Worm (Caenorhabditis elegans): ENCODE data around the gene T04C9.1.

The T04C9.1 gene

DNA sequence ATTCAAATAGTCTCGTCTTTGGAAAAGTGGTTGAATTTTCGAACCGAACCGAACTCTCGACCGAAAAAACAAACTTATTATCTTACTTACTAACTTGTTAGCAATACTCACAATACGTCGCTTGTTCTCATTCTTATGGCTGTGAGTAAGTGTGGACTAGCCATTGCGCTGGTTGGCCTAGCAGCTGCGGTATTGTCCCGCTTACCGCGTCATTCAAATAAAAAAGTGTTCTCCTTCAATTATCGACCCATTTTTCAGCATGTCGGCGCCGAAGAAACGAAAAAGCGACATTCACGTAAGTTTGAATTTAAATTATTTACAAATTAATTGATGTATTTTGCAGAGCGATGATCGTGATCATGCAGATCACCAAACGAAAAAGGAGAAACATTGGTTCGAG lies 34.0 kb upstream of the T04C9.1 start:
- TF ChIP-seq sptf-1 (tag; optimal IDR thresholded peaks at IDR 0.05), result no peak
- TF ChIP-seq lin-15B (tag; optimal IDR thresholded peaks at IDR 0.05), result peak; percentile 6
- peak; percentile 4 to 74 for TF ChIP-seq efl-1 (optimal IDR thresholded peaks at IDR 0.05)
- peak; percentile 69 to 98 for TF ChIP-seq efl-1 (GFP tag; optimal IDR thresholded peaks at IDR 0.05 in 1 of 2)
- no peak for TF ChIP-seq aly-2 (tag; optimal IDR thresholded peaks at IDR 0.05)
- peak; percentile 56 to 90 for TF ChIP-seq lin-35 (GFP tag; optimal IDR thresholded peaks at IDR 0.05)
- no peak for TF ChIP-seq swsn-7 (tag; optimal IDR thresholded peaks at IDR 0.05)
- peak in 1 of 2 experiments; percentile 20 for TF ChIP-seq lsy-2 (tag; optimal IDR thresholded peaks at IDR 0.05)
- peak; percentile 1 to 76 (median 71) for TF ChIP-seq dpl-1 (GFP tag; optimal IDR thresholded peaks at IDR 0.05)
- no peak for TF ChIP-seq nhr-20 (tag; optimal IDR thresholded peaks at IDR 0.05)
- TF ChIP-seq rnt-1 (tag; optimal IDR thresholded peaks at IDR 0.05), result peak; percentile 39
- TF ChIP-seq lin-14 (GFP tag; optimal IDR thresholded peaks at IDR 0.05), result peak; percentile 11
- no peak for TF ChIP-seq fkh-10 (GFP tag; optimal IDR thresholded peaks at IDR 0.05)

DNA sequence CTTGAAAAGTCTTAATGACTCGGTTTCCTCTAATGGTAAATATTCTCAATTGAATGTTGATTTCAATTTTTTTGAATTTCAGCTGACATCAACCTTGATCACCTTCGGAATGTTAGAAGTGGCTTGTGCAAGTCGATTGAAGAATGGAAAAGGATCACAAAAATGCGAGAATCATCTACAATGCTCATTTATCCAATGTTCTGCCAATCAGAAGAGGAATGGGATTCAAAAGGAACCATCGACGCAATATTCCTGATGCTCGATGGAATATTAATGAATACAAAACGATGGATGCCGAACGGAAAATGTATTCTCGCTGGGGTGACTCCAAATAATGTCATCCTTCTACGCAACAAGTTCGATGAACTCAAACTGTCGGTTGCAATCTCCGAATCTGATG lies 31.5 kb upstream of the T04C9.1 start:
- TF ChIP-seq sup-37 (GFP tag; optimal IDR thresholded peaks at IDR 0.05), result no peak
- TF ChIP-seq hlh-4 (tag; optimal IDR thresholded peaks at IDR 0.05), result no peak
- no peak for TF ChIP-seq irx-1 (tag; optimal IDR thresholded peaks at IDR 0.05)
- TF ChIP-seq nhr-28 (tag; optimal IDR thresholded peaks at IDR 0.05), result no peak
- no peak for TF ChIP-seq xbp-1 (tag; optimal IDR thresholded peaks at IDR 0.05)
- no peak for TF ChIP-seq mef-2 (tag; optimal IDR thresholded peaks at IDR 0.05)
- TF ChIP-seq pax-3 (tag; optimal IDR thresholded peaks at IDR 0.05), result no peak
- no peak for TF ChIP-seq hlh-17 (GFP tag; optimal IDR thresholded peaks at IDR 0.05; ENCODE audit: borderline replicate concordance)
- TF ChIP-seq nhr-77 (tag; optimal IDR thresholded peaks at IDR 0.05), result no peak
- no peak for TF ChIP-seq jun-1 (tag; optimal IDR thresholded peaks at IDR 0.05)
- no peak for TF ChIP-seq sox-4 (tag; optimal IDR thresholded peaks at IDR 0.05)
- no peak for TF ChIP-seq snpc-4 (tag; optimal IDR thresholded peaks at IDR 0.05)

DNA sequence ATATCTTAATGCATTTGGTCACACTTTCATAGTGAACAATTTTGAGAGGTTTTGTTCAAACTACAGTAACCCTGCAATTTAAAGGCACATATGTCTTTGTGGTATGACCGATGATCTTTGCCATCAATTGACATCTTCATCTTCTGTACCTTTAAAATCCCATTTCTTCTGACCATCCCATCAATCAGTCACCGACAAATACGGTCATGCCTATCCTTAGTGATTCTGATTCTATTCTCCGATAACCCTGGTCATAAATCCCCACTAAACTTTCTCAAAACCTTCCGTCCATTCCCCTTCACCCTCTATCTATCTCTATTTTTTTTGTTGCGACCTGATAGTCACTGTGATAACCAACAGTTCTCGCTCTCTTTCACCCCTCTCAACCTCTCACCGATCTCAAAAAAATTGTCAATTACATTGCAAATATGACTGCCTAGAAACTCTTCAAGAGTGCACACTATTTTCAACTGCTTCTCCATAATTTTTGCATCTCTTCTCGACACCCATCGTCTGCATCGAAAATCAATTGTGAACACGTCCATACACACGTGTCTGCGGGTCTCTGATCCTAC lies 28.9 kb upstream of the T04C9.1 start:
- TF ChIP-seq blmp-1 (tag; optimal IDR thresholded peaks at IDR 0.05) (peak; percentile 91), snu-23 (GFP tag; optimal IDR thresholded peaks at IDR 0.05) (peak; percentile 6), lin-14 (GFP tag; optimal IDR thresholded peaks at IDR 0.05) (peak; percentile 40), unc-30 (tag; optimal IDR thresholded peaks at IDR 0.05) (no peak), elt-3 (tag; optimal IDR thresholded peaks at IDR 0.05) (peak in 3 of 6 experiments; percentile 10 to 53 (median 11)), nhr-71 (tag; optimal IDR thresholded peaks at IDR 0.05) (peak; percentile 20), C04F5.9 (tag; optimal IDR thresholded peaks at IDR 0.05) (no peak), nhr-85 (tag) (peak; percentile 72), lsy-2 (tag; optimal IDR thresholded peaks at IDR 0.05) (peak in 1 of 2 experiments; percentile 24), nhr-20 (tag; optimal IDR thresholded peaks at IDR 0.05) (peak; percentile 9), unc-86 (tag; optimal IDR thresholded peaks at IDR 0.05) (no peak)

DNA sequence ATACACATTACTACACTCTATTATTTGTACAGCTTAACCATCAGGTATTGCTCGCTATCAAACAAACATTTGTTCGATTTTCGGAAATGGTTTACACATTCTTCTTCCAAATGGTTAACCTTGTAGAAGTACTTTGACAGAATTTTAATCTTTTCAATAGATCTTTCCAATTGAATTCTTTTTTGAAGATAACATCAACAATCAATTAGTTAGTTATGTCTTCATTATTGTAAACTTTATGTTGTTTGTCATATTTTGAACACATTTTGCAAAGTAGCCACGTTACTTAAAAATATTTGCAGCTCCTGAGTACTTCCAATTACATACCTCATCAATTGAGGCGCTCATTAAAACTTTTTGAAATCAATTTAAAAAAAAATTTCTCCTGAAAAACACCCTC lies 27.6 kb upstream of the T04C9.1 start:
- TF ChIP-seq nhr-85 (tag) (peak; percentile 64), nhr-47 (tag; optimal IDR thresholded peaks at IDR 0.05) (no peak), elt-2 (tag; optimal IDR thresholded peaks at IDR 0.05) (no peak), nhr-20 (tag; optimal IDR thresholded peaks at IDR 0.05) (no peak), lin-14 (GFP tag; optimal IDR thresholded peaks at IDR 0.05) (peak; percentile 3), nhr-28 (tag; optimal IDR thresholded peaks at IDR 0.05) (no peak), tbx-2 (tag; optimal IDR thresholded peaks at IDR 0.05) (no peak), aha-1 (tag; optimal IDR thresholded peaks at IDR 0.05) (no peak), fkh-8 (tag; optimal IDR thresholded peaks at IDR 0.05) (no peak), zag-1 (tag; optimal IDR thresholded peaks at IDR 0.05) (no peak), hpl-2 (GFP tag; optimal IDR thresholded peaks at IDR 0.05) (no peak), nhr-84 (tag; optimal IDR thresholded peaks at IDR 0.05) (no peak)
